Fruit fly (Drosophila melanogaster) whole organism, prepupa: Measurements from ENCODE around the gene CG6962.

ENCODE experiments used
- Blimp-1 ChIP-seq: fragments of 200-800 bp; sonication (Bioruptor generic); optimal IDR thresholded peaks from 3 replicates; lab custom pipeline; 2017; ENCODE audit warnings: missing biosample characterization, missing genetic modification characterization, mild to moderate bottlenecking, moderate library complexity, missing genetic modification reagents
- CG10631 ChIP-seq: fragments of 200-800 bp; sonication (Bioruptor generic); optimal IDR thresholded peaks from 2 replicates; lab custom pipeline; 2016; ENCODE audit warnings: missing biosample characterization, missing genetic modification characterization
- CG10669 ChIP-seq: fragments of 200-800 bp; sonication (Bioruptor generic); optimal IDR thresholded peaks from 3 replicates; lab custom pipeline; 2018; ENCODE audit warnings: missing biosample characterization, mild to moderate bottlenecking, missing genetic modification characterization, moderate library complexity
- CG11762 ChIP-seq: fragments of 200-800 bp; sonication (Bioruptor generic); optimal IDR thresholded peaks from 3 replicates; lab custom pipeline; 2016; ENCODE audit warnings: missing biosample characterization, missing genetic modification characterization; ENCODE audit not compliant: insufficient read depth
- CG11902 ChIP-seq: fragments of 200-800 bp; sonication (Bioruptor generic); optimal IDR thresholded peaks from 3 replicates; lab custom pipeline; 2016; ENCODE audit warnings: missing biosample characterization, missing genetic modification characterization
- CG15336 ChIP-seq: fragments of 200-800 bp; sonication (Bioruptor generic); IDR thresholded peaks from 2 replicates; pipeline ENCODE4 v1.3.6; 2022; ENCODE audit warnings: missing biosample characterization, missing genetic modification characterization
- CG1621 ChIP-seq: fragments of 200-800 bp; sonication (Bioruptor generic); optimal IDR thresholded peaks from 3 replicates; lab custom pipeline; 2018; ENCODE audit warnings: missing biosample characterization, mild to moderate bottlenecking, missing genetic modification characterization
- CG3032 ChIP-seq: fragments of 200-800 bp; optimal IDR thresholded peaks from 2 replicates; lab custom pipeline; 2019; ENCODE audit warnings: missing biosample characterization, mild to moderate bottlenecking, missing genetic modification characterization, moderate library complexity
- CG31627 ChIP-seq: fragments of 200-800 bp; sonication (Bioruptor generic); optimal IDR thresholded peaks from 3 replicates; lab custom pipeline; 2016; ENCODE audit warnings: missing biosample characterization, missing genetic modification characterization
- CG32006 ChIP-seq: fragments of 200-800 bp; sonication (Bioruptor generic); optimal IDR thresholded peaks from 3 replicates; lab custom pipeline; 2017; ENCODE audit warnings: missing biosample characterization, mild to moderate bottlenecking, missing genetic modification characterization
- CG34406 ChIP-seq: fragments of 200-800 bp; sonication (Bioruptor generic); optimal IDR thresholded peaks from 3 replicates; lab custom pipeline; 2016; ENCODE audit warnings: missing biosample characterization, missing genetic modification characterization
- CG3919 ChIP-seq: fragments of 200-800 bp; sonication (Bioruptor generic); optimal IDR thresholded peaks from 3 replicates; lab custom pipeline; 2016; ENCODE audit warnings: missing biosample characterization, missing genetic modification characterization
- CG4318 ChIP-seq: fragments of 200-800 bp; sonication (Bioruptor generic); optimal IDR thresholded peaks from 3 replicates; lab custom pipeline; 2017; ENCODE audit warnings: missing biosample characterization, mild to moderate bottlenecking, missing genetic modification characterization
- CG6163 ChIP-seq: fragments of 200-800 bp; sonication (Bioruptor generic); IDR thresholded peaks from 3 replicates; pipeline ENCODE4 v1.3.6; 2022; ENCODE audit warnings: missing biosample characterization, missing genetic modification characterization
- CG6276 ChIP-seq: fragments of 200-800 bp; sonication (Bioruptor generic); optimal IDR thresholded peaks from 2 replicates; lab custom pipeline; 2017; ENCODE audit warnings: missing biosample characterization, mild to moderate bottlenecking, missing genetic modification characterization
- CG6792 ChIP-seq: fragments of 200-800 bp; sonication (Bioruptor generic); optimal IDR thresholded peaks from 3 replicates; lab custom pipeline; 2016; ENCODE audit warnings: missing biosample characterization, missing genetic modification characterization
- CG8119 ChIP-seq: fragments of 200-800 bp; sonication (Bioruptor generic); IDR thresholded peaks from 3 replicates; pipeline ENCODE4 v1.3.6; 2022; ENCODE audit warnings: missing biosample characterization, missing genetic modification characterization
- CG8632 ChIP-seq: fragments of 200-800 bp; sonication (Bioruptor generic); optimal IDR thresholded peaks from 3 replicates; lab custom pipeline; 2016; ENCODE audit warnings: missing biosample characterization, missing genetic modification characterization
- CG9139 ChIP-seq: fragments of 200-800 bp; sonication (Bioruptor generic); optimal IDR thresholded peaks from 3 replicates; lab custom pipeline; 2017; ENCODE audit warnings: missing biosample characterization, mild to moderate bottlenecking, missing genetic modification characterization
- Eip78C ChIP-seq: fragments of 200-800 bp; sonication (Bioruptor generic); peaks from one replicate; lab custom pipeline; 2016; ENCODE audit warnings: missing biosample characterization, missing genetic modification characterization
- Ets21C ChIP-seq: fragments of 200-800 bp; sonication (Bioruptor generic); optimal IDR thresholded peaks from 3 replicates; lab custom pipeline; 2016; ENCODE audit warnings: missing biosample characterization, missing genetic modification characterization
- Hr38 ChIP-seq: sonication (Bioruptor generic); optimal IDR thresholded peaks from 2 replicates; lab custom pipeline; 2016; ENCODE audit warnings: missing biosample characterization, missing genetic modification characterization
- Hr4 ChIP-seq: fragments of 200-800 bp; sonication (Bioruptor generic); optimal IDR thresholded peaks from 3 replicates; lab custom pipeline; 2016; ENCODE audit warnings: missing biosample characterization, missing genetic modification characterization
- Met ChIP-seq: fragments of 200-800 bp; sonication (Bioruptor generic); optimal IDR thresholded peaks from 3 replicates; lab custom pipeline; 2016; ENCODE audit warnings: missing biosample characterization, missing genetic modification characterization
- OdsH ChIP-seq: fragments of 200-800 bp; sonication (Bioruptor generic); optimal IDR thresholded peaks from 3 replicates; lab custom pipeline; 2016; ENCODE audit warnings: missing biosample characterization, missing genetic modification characterization
- Sox102F ChIP-seq: fragments of 200-800 bp; sonication (Bioruptor generic); optimal IDR thresholded peaks from 2 replicates; lab custom pipeline; 2016; ENCODE audit warnings: missing biosample characterization, mild to moderate bottlenecking, missing genetic modification characterization
- achi ChIP-seq: fragments of 200-800 bp; sonication (Bioruptor generic); optimal IDR thresholded peaks from 3 replicates; lab custom pipeline; 2016; ENCODE audit warnings: missing biosample characterization, missing genetic modification characterization
- acj6 ChIP-seq: fragments of 200-800 bp; sonication (Bioruptor generic); optimal IDR thresholded peaks from 3 replicates; lab custom pipeline; 2016; ENCODE audit warnings: missing biosample characterization, missing genetic modification characterization
- cyc ChIP-seq: fragments of 200-800 bp; sonication (Bioruptor generic); optimal IDR thresholded peaks from 3 replicates; lab custom pipeline; 2016; ENCODE audit warnings: missing biosample characterization, missing genetic modification characterization
- eg ChIP-seq: fragments of 200-800 bp; sonication (Bioruptor generic); IDR thresholded peaks from 3 replicates; pipeline ENCODE4 v1.3.6; 2022; ENCODE audit warnings: missing biosample characterization, missing genetic modification characterization
- esn ChIP-seq: fragments of 200-800 bp; sonication (Bioruptor generic); optimal IDR thresholded peaks from 2 replicates; lab custom pipeline; 2016; ENCODE audit warnings: missing biosample characterization, mild to moderate bottlenecking, missing genetic modification characterization, moderate library complexity
- fd85E ChIP-seq: fragments of 200-800 bp; sonication (Bioruptor generic); optimal IDR thresholded peaks from 3 replicates; lab custom pipeline; 2016; ENCODE audit warnings: missing biosample characterization, missing genetic modification characterization
- net ChIP-seq: fragments of 200-800 bp; sonication (Bioruptor generic); optimal IDR thresholded peaks from 3 replicates; lab custom pipeline; 2016; ENCODE audit warnings: missing biosample characterization, missing genetic modification characterization
- salr ChIP-seq, 2 experiments: fragments of 200-800 bp; sonication (Bioruptor generic); optimal IDR thresholded peaks; 3 replicates each; lab custom pipeline; 2016 to 2018; ENCODE audit warnings: missing biosample characterization in 2 of 2, missing genetic modification characterization in 2 of 2, mild to moderate bottlenecking in 1 of 2
- spab ChIP-seq: fragments of 200-800 bp; sonication (Bioruptor generic); optimal IDR thresholded peaks from 2 replicates; lab custom pipeline; 2017; ENCODE audit warnings: missing biosample characterization, mild to moderate bottlenecking, missing genetic modification characterization, missing genetic modification reagents
- svp ChIP-seq: fragments of 200-800 bp; sonication (Bioruptor generic); peaks from one replicate; lab custom pipeline; 2016; ENCODE audit warnings: missing biosample characterization, missing genetic modification characterization
- vri ChIP-seq: fragments of 200-800 bp; sonication (Bioruptor generic); optimal IDR thresholded peaks from 3 replicates; lab custom pipeline; 2016; ENCODE audit warnings: missing biosample characterization, mild to moderate bottlenecking, missing genetic modification characterization

Gene CG6962

DNA sequence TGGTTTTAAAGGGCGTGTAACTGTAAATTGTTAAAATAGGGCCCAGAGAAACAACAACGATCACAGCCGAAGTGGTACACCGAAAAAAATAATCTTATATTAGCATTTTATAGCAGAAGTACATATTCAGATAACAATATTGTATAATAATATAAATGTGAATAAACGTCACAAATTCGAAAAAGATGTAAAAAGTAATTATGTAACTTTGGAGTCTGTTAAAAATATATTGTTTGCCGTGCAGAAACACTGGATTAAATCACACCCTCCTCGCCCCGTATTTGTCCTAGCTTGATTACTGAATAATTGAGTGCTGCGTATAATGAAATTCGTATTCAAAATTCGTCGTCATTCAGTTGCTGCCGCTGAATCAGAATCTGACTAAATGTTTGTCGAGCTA is 27.2 kb downstream of the CG6962 start:
- TF ChIP-seq achi (peak; percentile 32), OdsH (GFP tag; lab: Kevin White, UChicago) (peak; percentile 26), Met (GFP tag; lab: Kevin White, UChicago) (peak; percentile 16), eg (0 out of 3 replicates have a peak, but pooled peaks have one; percentile 21), CG8119 (0 out of 3 replicates have a peak, but pooled peaks have one; percentile 26), Ets21C (no peak), acj6 (GFP tag; lab: Kevin White, UChicago) (peak; percentile 26), CG6276 (GFP tag; lab: Kevin White, UChicago) (no peak), Sox102F (GFP tag; lab: Kevin White, UChicago) (no peak), CG11902 (no peak), CG3919 (GFP tag; lab: Kevin White, UChicago) (peak; percentile 8), CG34406 (GFP tag; lab: Kevin White, UChicago) (peak; percentile 23), svp (GFP tag; lab: Kevin White, UChicago) (peak; percentile 25), salr (GFP tag; optimal IDR thresholded peaks at IDR 0.05; lab: Kevin White, UChicago) (no peak), CG15336 (GFP tag; lab: Robert Waterston, UW) (no peak), net (GFP tag; lab: Kevin White, UChicago) (no peak), Eip78C (GFP tag; lab: Kevin White, UChicago) (peak; percentile 74), CG9139 (GFP tag; lab: Kevin White, UChicago) (no peak), CG8632 (peak; percentile 39), esn (GFP tag; lab: Kevin White, UChicago) (peak; percentile 6), CG32006 (GFP tag; lab: Kevin White, UChicago) (peak; percentile 11), CG3032 (tag; lab: Kevin White, UChicago) (peak; percentile 6), Hr4 (GFP tag; lab: Kevin White, UChicago) (peak; percentile 22), cyc (GFP tag; lab: Kevin White, UChicago) (no peak), CG1621 (tag; lab: Kevin White, UChicago) (no peak)

DNA sequence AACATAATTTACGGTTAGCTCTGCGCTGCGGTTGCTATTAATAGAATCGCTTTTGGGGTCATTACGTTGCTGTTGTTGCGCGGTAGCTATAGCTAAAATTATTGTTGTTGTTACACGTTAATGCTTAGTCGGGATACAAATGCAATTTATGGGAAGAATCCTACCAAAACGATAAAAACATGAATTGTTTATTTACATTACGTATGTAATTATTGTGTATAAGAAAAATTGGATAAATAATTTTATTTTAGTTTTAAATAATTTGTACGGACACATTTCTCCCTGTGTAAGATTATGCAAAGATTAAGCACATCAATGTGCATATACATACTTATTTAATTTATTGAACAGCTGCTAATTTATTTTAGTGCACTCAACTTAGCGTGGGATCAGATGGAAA is 30.4 kb downstream of the CG6962 start:
- peak; percentile 13 for TF ChIP-seq CG10631
- no peak for TF ChIP-seq CG6163 (GFP tag; lab: Robert Waterston, UW)
- TF ChIP-seq CG15336 (GFP tag; lab: Robert Waterston, UW), result peak; percentile 59
- TF ChIP-seq CG32006 (GFP tag; lab: Kevin White, UChicago), result peak; percentile 22
- no peak for TF ChIP-seq Blimp-1 (GFP tag; lab: Kevin White, UChicago)
- TF ChIP-seq CG8119, result peak; percentile 25; the same call in 1 of the 3 replicates
- no peak for TF ChIP-seq CG31627 (GFP tag; lab: Kevin White, UChicago)
- TF ChIP-seq CG10669 (GFP tag; lab: Kevin White, UChicago), result no peak
- TF ChIP-seq achi, result peak; percentile 7
- no peak for TF ChIP-seq vri (GFP tag; lab: Kevin White, UChicago)
- TF ChIP-seq CG11762 (GFP tag; lab: Kevin White, UChicago), result peak; percentile 11
- TF ChIP-seq spab (GFP tag; lab: Kevin White, UChicago), result no peak
- TF ChIP-seq CG6792, result no peak
- peak; percentile 17 for TF ChIP-seq CG4318 (GFP tag; lab: Kevin White, UChicago)
- no peak for TF ChIP-seq Hr38 (GFP tag; lab: Kevin White, UChicago)
- TF ChIP-seq CG11902, result no peak
- 0 out of 3 replicates have a peak, but pooled peaks have one; percentile 35 for TF ChIP-seq eg
- TF ChIP-seq fd85E (GFP tag; lab: Kevin White, UChicago), result no peak
- TF ChIP-seq, all 60 proteins: peak for 8
